Fruit fly (Drosophila melanogaster): ENCODE data around the gene hay.

Gene hay

dm6 chr3L:10656451-10657198 is 25.7 kb downstream of the hay start (continued):
- TF ChIP-seq Opbp (GFP tag; IDR thresholded peaks at IDR 0.05; ENCODE audit: partially characterized antibody) (no peak), ftz-f1 (GFP tag; optimal IDR thresholded peaks at IDR 0.05) (no peak), ATbp (GFP tag; optimal IDR thresholded peaks at IDR 0.05) (peak; percentile 94), chif (GFP tag; optimal IDR thresholded peaks at IDR 0.05) (peak in 1 of 2 experiments; percentile 66), Meics (GFP tag; optimal IDR thresholded peaks at IDR 0.05) (peak; percentile 74), CG4424 (GFP tag; optimal IDR thresholded peaks at IDR 0.05) (peak; percentile 60), twi (tag; optimal IDR thresholded peaks at IDR 0.05) (peak; percentile 97), mld (GFP tag; IDR thresholded peaks at IDR 0.05; ENCODE audit: partially characterized antibody) (no peak), nau (GFP tag; optimal IDR thresholded peaks at IDR 0.05) (peak; percentile 86), onecut (GFP tag; IDR thresholded peaks at IDR 0.05) (peak; percentile 67), CkIIα-i1 (GFP tag; IDR thresholded peaks at IDR 0.05) (no peak), pita (GFP tag; optimal IDR thresholded peaks at IDR 0.05) (no peak), Sox102F (GFP tag; optimal IDR thresholded peaks at IDR 0.05) (peak; percentile 70), hkb (optimal IDR thresholded peaks at IDR 0.05) (no peak), hkb (GFP tag; IDR thresholded peaks at IDR 0.05) (peak; percentile 76), vfl (GFP tag; optimal IDR thresholded peaks at IDR 0.05) (peak; percentile 37), CG10147 (GFP tag; optimal IDR thresholded peaks at IDR 0.05) (peak; percentile 50), HmgD (GFP tag; optimal IDR thresholded peaks at IDR 0.05) (no peak), cas (GFP tag; IDR thresholded peaks at IDR 0.05) (no peak), peb (GFP tag; IDR thresholded peaks at IDR 0.05) (no peak), CG34376 (GFP tag; optimal IDR thresholded peaks at IDR 0.05) (peak; percentile 56), crol (GFP tag; IDR thresholded peaks at IDR 0.05) (no peak), CG18599 (GFP tag; optimal IDR thresholded peaks at IDR 0.05) (peak; percentile 78), CG11696 (GFP tag; IDR thresholded peaks at IDR 0.05) (peak; percentile 39; the same call in 1 of the 2 replicates), CG12071 (GFP tag; optimal IDR thresholded peaks at IDR 0.05) (peak; percentile 88), bsh (GFP tag; optimal IDR thresholded peaks at IDR 0.05) (peak in 1 of 2 experiments; percentile 72), CG6654 (GFP tag; optimal IDR thresholded peaks at IDR 0.05) (no peak), eyg (GFP tag; optimal IDR thresholded peaks at IDR 0.05) (peak; percentile 53), sens-2 (GFP tag; IDR thresholded peaks at IDR 0.05) (no peak), CG13123 (GFP tag; optimal IDR thresholded peaks at IDR 0.05) (peak; percentile 69), Abd-B (GFP tag; optimal IDR thresholded peaks at IDR 0.05) (no peak), CG4360 (GFP tag; IDR thresholded peaks at IDR 0.05) (peak; percentile 27; the same call in 1 of the 2 replicates), ab (GFP tag; optimal IDR thresholded peaks at IDR 0.05) (no peak), CG7271 (tag; optimal IDR thresholded peaks at IDR 0.05) (peak; percentile 40), CG3281 (GFP tag; optimal IDR thresholded peaks at IDR 0.05) (peak; percentile 69), Awh (GFP tag; IDR thresholded peaks at IDR 0.05) (peak; percentile 75), lov (optimal IDR thresholded peaks at IDR 0.05) (no peak), lov (GFP tag; IDR thresholded peaks at IDR 0.05) (no peak), MESR4 (GFP tag; optimal IDR thresholded peaks at IDR 0.05) (no peak), CG18011 (GFP tag; optimal IDR thresholded peaks at IDR 0.05) (peak; percentile 17), nom (GFP tag; optimal IDR thresholded peaks at IDR 0.05) (peak; percentile 46), CG14667 (GFP tag; IDR thresholded peaks at IDR 0.05) (no peak), CG15073 (GFP tag; optimal IDR thresholded peaks at IDR 0.05) (no peak), CG12155 (GFP tag; optimal IDR thresholded peaks at IDR 0.05) (peak; percentile 32), tup (GFP tag; optimal IDR thresholded peaks at IDR 0.05) (peak; percentile 61), gt (GFP tag; IDR thresholded peaks at IDR 0.05) (no peak), CG15696 (tag; optimal IDR thresholded peaks at IDR 0.05) (peak; percentile 45), CG6765 (GFP tag; optimal IDR thresholded peaks at IDR 0.05) (peak; percentile 77), gcm2 (GFP tag; optimal IDR thresholded peaks at IDR 0.05) (no peak), CG1647 (GFP tag; optimal IDR thresholded peaks at IDR 0.05) (peak; percentile 71)
